Worm (Caenorhabditis elegans): ENCODE results near the gene F54H5.14.

ce11 chrII:6609315-6609842 is 15.8 kb downstream of the F54H5.14 start, which contains the start of gene epg-5:
- no peak for TF ChIP-seq pha-4 (tag; optimal IDR thresholded peaks at IDR 0.05)
- TF ChIP-seq unc-62 (GFP tag; optimal IDR thresholded peaks at IDR 0.05): no peak
- no peak for TF ChIP-seq mab-5 (tag; optimal IDR thresholded peaks at IDR 0.05)
- TF ChIP-seq drap-1 (GFP tag; optimal IDR thresholded peaks at IDR 0.05): no peak
- no peak for TF ChIP-seq snpc-4 (tag; optimal IDR thresholded peaks at IDR 0.05)
- TF ChIP-seq unc-39 (tag; optimal IDR thresholded peaks at IDR 0.05): no peak
- TF ChIP-seq nhr-237 (tag; optimal IDR thresholded peaks at IDR 0.05): no peak
- no peak for TF ChIP-seq ztf-11 (tag; optimal IDR thresholded peaks at IDR 0.05)
- TF ChIP-seq hlh-1 (tag; optimal IDR thresholded peaks at IDR 0.05): no peak
- no peak for TF ChIP-seq lsy-2 (tag; optimal IDR thresholded peaks at IDR 0.05)
- no peak for TF ChIP-seq lin-13 (tag; optimal IDR thresholded peaks at IDR 0.05)
- no peak for TF ChIP-seq ces-1 (GFP tag; optimal IDR thresholded peaks at IDR 0.05)

Data from whole organism, mixed stage, embryonic.